Fruit fly (Drosophila melanogaster): ENCODE data around the gene Eig71Eb.

DNA sequence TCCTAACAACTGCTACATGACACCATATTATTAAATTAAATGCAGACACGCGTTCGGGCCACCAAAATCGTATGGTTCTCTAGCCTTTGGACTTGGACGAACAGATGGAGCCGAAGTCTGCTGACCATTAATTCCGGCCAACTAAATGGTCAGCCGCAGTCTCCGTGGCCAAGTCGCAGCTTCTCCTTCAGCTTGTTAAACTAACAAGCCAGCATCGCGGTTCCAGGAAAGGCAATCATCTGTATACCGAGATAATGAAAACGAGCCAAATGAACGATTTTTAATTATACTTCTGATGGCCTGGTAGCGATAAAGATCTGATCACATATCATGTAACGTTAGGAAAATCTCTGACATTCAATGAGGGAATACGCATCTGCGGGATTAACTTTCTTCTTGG, 20.2 kb downstream of the Eig71Eb start:
- TF ChIP-seq CG9932 (GFP tag; IDR thresholded peaks at IDR 0.05) (no peak), CG12942 (GFP tag; optimal IDR thresholded peaks at IDR 0.05) (no peak), Fer1 (GFP tag; optimal IDR thresholded peaks at IDR 0.05) (no peak), Max (GFP tag; optimal IDR thresholded peaks at IDR 0.05) (no peak), Camta (GFP tag; optimal IDR thresholded peaks at IDR 0.05) (no peak), Hr78 (GFP tag; optimal IDR thresholded peaks at IDR 0.05) (no peak), odd (GFP tag; optimal IDR thresholded peaks at IDR 0.05) (no peak), fd102C (GFP tag; optimal IDR thresholded peaks at IDR 0.05) (no peak), Opbp (GFP tag; IDR thresholded peaks at IDR 0.05; ENCODE audit: partially characterized antibody) (no peak), CG14014 (GFP tag; IDR thresholded peaks at IDR 0.05) (no peak), sens-2 (GFP tag; IDR thresholded peaks at IDR 0.05) (no peak), CG8924 (tag; optimal IDR thresholded peaks at IDR 0.05) (no peak)

Measured in whole organism, embryonic.